Worm (Caenorhabditis elegans): ENCODE measurements around the gene F36H9.7.

The F36H9.7 gene

DNA sequence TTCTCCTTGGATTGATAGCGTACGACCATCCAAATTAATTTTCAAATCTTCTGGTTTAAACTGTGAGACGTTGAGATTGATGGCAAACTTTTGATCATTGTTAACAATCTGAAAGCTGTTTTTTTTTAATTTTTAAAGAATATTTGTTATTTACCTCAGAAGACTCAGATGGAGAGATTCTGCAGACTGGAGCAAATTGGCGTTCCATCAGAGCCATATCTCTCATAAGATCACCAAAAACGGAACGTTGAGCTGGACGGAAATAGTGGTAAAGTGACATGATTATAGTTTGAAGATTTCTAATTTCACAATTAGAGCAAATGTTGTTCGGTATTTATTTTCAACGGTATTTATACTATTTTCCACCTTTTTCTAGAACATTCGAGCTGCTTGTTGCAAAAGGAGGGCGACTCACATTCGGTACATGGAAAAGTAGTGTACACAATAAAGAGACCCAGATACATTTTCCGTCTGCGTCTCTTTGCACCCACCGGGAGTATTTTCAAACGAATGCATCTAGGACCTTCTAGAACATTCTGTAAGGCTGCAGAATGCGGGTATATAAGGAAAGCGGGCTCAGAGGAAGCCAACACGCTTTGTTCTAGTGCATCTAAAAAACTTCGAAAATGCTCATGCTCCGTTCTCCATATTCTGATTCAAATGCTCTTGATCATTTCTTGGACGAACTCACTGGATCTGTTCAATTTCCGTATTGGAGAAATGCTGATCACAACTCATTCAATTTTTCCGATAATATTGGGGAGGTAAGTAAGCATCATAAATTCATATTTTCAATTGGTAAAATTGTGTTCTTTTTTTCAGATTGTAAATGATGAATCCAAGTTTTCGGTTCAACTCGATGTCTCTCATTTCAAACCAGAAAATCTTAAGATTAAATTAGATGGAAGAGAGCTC is 30.2 kb upstream of the F36H9.7 start, which contains the start of the genes hsp-16.2 and hsp-16.41:
Gene hsp-16.2 (minus strand): TSS at position 313 of the 915 bp plus-strand sequence.
Gene hsp-16.41 (plus strand): TSS at position 534 of the 915 bp plus-strand sequence.
- TF ChIP-seq rpc-1 (optimal IDR thresholded peaks at IDR 0.05) (peak; percentile 45), rpc-1 (tag; optimal IDR thresholded peaks at IDR 0.05) (no peak), pbrm-1 (GFP tag; IDR thresholded peaks at IDR 0.05) (no peak), madf-10 (tag; optimal IDR thresholded peaks at IDR 0.05) (no peak), ceh-27 (GFP tag; optimal IDR thresholded peaks at IDR 0.05) (peak; percentile 23), nfyb-1 (GFP tag; IDR thresholded peaks at IDR 0.05) (peak; percentile 72; the same call in 1 of the 2 replicates), B0336.3 (GFP tag; IDR thresholded peaks at IDR 0.05) (no peak), tbp1 (GFP tag; optimal IDR thresholded peaks at IDR 0.05) (peak; percentile 48), Y56A3A.18 (GFP tag; IDR thresholded peaks at IDR 0.05) (no peak), let-607 (tag; optimal IDR thresholded peaks at IDR 0.05) (no peak), lin-26 (GFP tag; IDR thresholded peaks at IDR 0.05) (no peak), xnd-1 (tag; optimal IDR thresholded peaks at IDR 0.05) (no peak), ztf-22 (GFP tag; optimal IDR thresholded peaks at IDR 0.05) (no peak), F10E7.11 (tag; optimal IDR thresholded peaks at IDR 0.05) (no peak), Y79H2A.3 (GFP tag; conservative IDR thresholded peaks at IDR 0.05) (no peak), hmg-1.2 (GFP tag; IDR thresholded peaks at IDR 0.05) (peak; percentile 94), F57C9.4 (tag; optimal IDR thresholded peaks at IDR 0.05) (no peak), chd-7 (tag; optimal IDR thresholded peaks at IDR 0.05) (peak; percentile 38), dox-1 (GFP tag; IDR thresholded peaks at IDR 0.05) (peak; percentile 22; the same call in 1 of the 2 replicates), lin-40 (tag; optimal IDR thresholded peaks at IDR 0.05) (peak; percentile 24), ekl-4 (GFP tag; IDR thresholded peaks at IDR 0.05) (no peak), C06A6.2 (GFP tag; conservative IDR thresholded peaks at IDR 0.05) (no peak), K12H6.12 (tag; optimal IDR thresholded peaks at IDR 0.05) (peak; percentile 34), F22D6.2 (tag; optimal IDR thresholded peaks at IDR 0.05) (no peak), F49E8.2 (tag; optimal IDR thresholded peaks at IDR 0.05; ENCODE audit: insufficient read depth) (no peak), let-526 (GFP tag; IDR thresholded peaks at IDR 0.05) (no peak), F37B4.10 (GFP tag; IDR thresholded peaks at IDR 0.05) (no peak), bed-2 (GFP tag; IDR thresholded peaks at IDR 0.05) (no peak), snpc-1.1 (tag; optimal IDR thresholded peaks at IDR 0.05; ENCODE audit: insufficient read depth) (no peak), madf-6 (GFP tag; IDR thresholded peaks at IDR 0.05) (no peak), ztf-25 (GFP tag; IDR thresholded peaks at IDR 0.05) (no peak), zfh-2 (GFP tag; conservative IDR thresholded peaks at IDR 0.05) (0 out of 2 replicates have a peak, but pooled peaks have one; percentile 22), egl-44 (GFP tag; IDR thresholded peaks at IDR 0.05) (no peak), sptf-2 (GFP tag; optimal IDR thresholded peaks at IDR 0.05) (no peak), egl-18 (GFP tag; IDR thresholded peaks at IDR 0.05) (no peak), ceh-58 (GFP tag; IDR thresholded peaks at IDR 0.05) (no peak), C17E4.6 (GFP tag; IDR thresholded peaks at IDR 0.05) (no peak), F33H1.4 (GFP tag; IDR thresholded peaks at IDR 0.05) (no peak), bed-1 (GFP tag; IDR thresholded peaks at IDR 0.05) (no peak), nhr-179 (tag; optimal IDR thresholded peaks at IDR 0.05) (no peak), snpc-3.4 (tag; optimal IDR thresholded peaks at IDR 0.05) (no peak), attf-5 (GFP tag; optimal IDR thresholded peaks at IDR 0.05) (no peak), dpl-1 (GFP tag; optimal IDR thresholded peaks at IDR 0.05) (no peak), Y95B8A.8 (GFP tag; IDR thresholded peaks at IDR 0.05) (0 out of 2 replicates have a peak, but pooled peaks have one; percentile 35), attf-3 (GFP tag; conservative IDR thresholded peaks at IDR 0.05) (no peak), mcd-1 (GFP tag; IDR thresholded peaks at IDR 0.05) (peak; percentile 33; the same call in 1 of the 2 replicates), ama-1 (optimal IDR thresholded peaks at IDR 0.05) (peak; percentile 3), ama-1 (GFP tag; optimal IDR thresholded peaks at IDR 0.05) (no peak)

All from whole organism, young adult.